Fruit fly (Drosophila melanogaster) whole organism, embryonic: ENCODE data around the gene CG34398.

Experiments used
- CG12391 ChIP-seq: fragments of 200-800 bp; sonication (Bioruptor generic); optimal IDR thresholded peaks from 3 replicates; lab custom pipeline; 2018; ENCODE audit warnings: missing biosample characterization, mild to moderate bottlenecking, missing genetic modification characterization, moderate library complexity
- CG14710 ChIP-seq: fragments of 200-800 bp; sonication (Bioruptor generic); optimal IDR thresholded peaks from 3 replicates; lab custom pipeline; 2019; ENCODE audit warnings: missing biosample characterization, mild to moderate bottlenecking, missing genetic modification characterization, moderate library complexity
- CG2202 ChIP-seq: fragments of 200-800 bp; sonication (Bioruptor generic); optimal IDR thresholded peaks from 2 replicates; lab custom pipeline; 2018; ENCODE audit warnings: missing biosample characterization, mild to moderate bottlenecking, missing genetic modification characterization
- Hr51 ChIP-seq, 2 experiments: fragments of 200-800 bp; sonication (Bioruptor generic); optimal IDR thresholded peaks; 2 replicates in 1 of 2; 3 replicates in 1 of 2; lab custom pipeline; 2016 to 2018; ENCODE audit warnings: missing biosample characterization in 2 of 2, missing genetic modification characterization in 2 of 2, mild to moderate bottlenecking in 1 of 2, moderate library complexity in 1 of 2
- corto ChIP-seq: fragments of 200-800 bp; sonication (Bioruptor generic); optimal IDR thresholded peaks from 2 replicates; lab custom pipeline; 2016; ENCODE audit warnings: missing biosample characterization, mild to moderate bottlenecking, missing genetic modification characterization, moderate library complexity
- mirr ChIP-seq: fragments of 200-800 bp; sonication (Bioruptor generic); optimal IDR thresholded peaks from 3 replicates; lab custom pipeline; 2018; ENCODE audit warnings: missing biosample characterization, mild to moderate bottlenecking, missing genetic modification characterization

DNA sequence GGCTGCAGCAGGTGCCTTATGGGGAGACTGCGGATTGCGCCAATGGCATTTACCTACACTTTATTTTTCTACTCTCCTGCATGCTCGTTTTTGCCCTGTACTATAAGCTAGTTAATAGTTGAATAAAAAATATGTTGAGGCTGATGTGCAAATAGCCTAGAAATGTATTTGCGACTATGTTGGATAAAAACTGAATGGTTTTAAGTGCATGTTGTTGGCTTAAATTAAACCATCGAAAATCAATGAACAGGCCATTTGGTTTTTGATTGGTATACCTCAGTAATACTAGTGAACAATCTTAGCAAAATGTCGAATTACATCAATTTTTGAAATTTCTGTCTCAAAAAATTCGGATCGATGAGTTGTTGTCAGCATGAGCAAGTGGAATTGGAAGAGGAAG lies 33.0 kb upstream of the CG34398 start, which contains the start of gene CG32983:
- TF ChIP-seq CG14710 (tag; lab: Kevin White, UChicago) (no peak), Hr51 (GFP tag; optimal IDR thresholded peaks at IDR 0.05; lab: Kevin White, UChicago) (no peak), CG12391 (no peak), CG2202 (no peak), mirr (GFP tag; lab: Kevin White, UChicago) (no peak), corto (GFP tag; lab: Kevin White, UChicago) (no peak)
